Fruit fly (Drosophila melanogaster) whole organism, embryonic: ENCODE data around the gene Rpn12.

ENCODE experiments used
- Ada2b ChIP-seq: fragments of 200-800 bp; sonication (Bioruptor generic); IDR thresholded peaks from 2 replicates; pipeline ENCODE4 v1.3.6; 2022; ENCODE audit warnings: missing biosample characterization, missing genetic modification characterization
- Antp ChIP-seq: fragments of 200-800 bp; sonication (Bioruptor generic); optimal IDR thresholded peaks from 3 replicates; lab custom pipeline; 2016; ENCODE audit warnings: missing biosample characterization, missing genetic modification characterization
- Blimp-1 ChIP-seq: fragments of 200-800 bp; sonication (Bioruptor generic); optimal IDR thresholded peaks from 3 replicates; lab custom pipeline; 2018; ENCODE audit warnings: missing biosample characterization, missing genetic modification characterization, mild to moderate bottlenecking, moderate library complexity, missing genetic modification reagents
- CG10274 ChIP-seq: fragments of 200-800 bp; sonication (Bioruptor generic); optimal IDR thresholded peaks from 3 replicates; lab custom pipeline; 2017; ENCODE audit warnings: missing biosample characterization, mild to moderate bottlenecking, missing genetic modification characterization
- CG12299 ChIP-seq: fragments of 200-800 bp; sonication (Bioruptor generic); optimal IDR thresholded peaks from 2 replicates; lab custom pipeline; 2018; ENCODE audit warnings: missing biosample characterization, mild to moderate bottlenecking, missing genetic modification characterization
- CG12744 ChIP-seq: fragments of 200-800 bp; sonication (Bioruptor generic); optimal IDR thresholded peaks from 2 replicates; lab custom pipeline; 2016; ENCODE audit warnings: missing biosample characterization, missing genetic modification characterization
- CG14050 ChIP-seq: fragments of 200-800 bp; sonication (Bioruptor generic); IDR thresholded peaks from 3 replicates; pipeline ENCODE4 v1.3.6; 2022; ENCODE audit warnings: missing biosample characterization, missing genetic modification characterization
- CG16779 ChIP-seq: fragments of 200-800 bp; sonication (Bioruptor generic); IDR thresholded peaks from 2 replicates; pipeline ENCODE4 v1.3.6; 2022; ENCODE audit warnings: missing biosample characterization, missing genetic modification characterization
- CG17186 ChIP-seq: fragments of 200-800 bp; sonication (Bioruptor generic); optimal IDR thresholded peaks from 3 replicates; lab custom pipeline; 2017; ENCODE audit warnings: missing biosample characterization, missing genetic modification reagents, missing genetic modification characterization
- CG30431 ChIP-seq: fragments of 200-800 bp; sonication (Bioruptor generic); optimal IDR thresholded peaks from 2 replicates; lab custom pipeline; 2017; ENCODE audit warnings: missing biosample characterization, missing genetic modification characterization
- CG31224 ChIP-seq: fragments of 200-800 bp; sonication (Bioruptor generic); IDR thresholded peaks from 2 replicates; pipeline ENCODE4 v1.3.6; 2022; ENCODE audit warnings: missing biosample characterization, missing genetic modification characterization
- CG3838 ChIP-seq: fragments of 200-800 bp; sonication (Bioruptor generic); optimal IDR thresholded peaks from 3 replicates; lab custom pipeline; 2016; ENCODE audit warnings: missing biosample characterization, missing genetic modification characterization
- CG6254 ChIP-seq: fragments of 200-800 bp; sonication (Bioruptor generic); optimal IDR thresholded peaks from 3 replicates; lab custom pipeline; 2017; ENCODE audit warnings: mild to moderate bottlenecking, missing biosample characterization, missing genetic modification reagents, missing genetic modification characterization
- CG8290 ChIP-seq, 3 experiments: fragments of 200-800 bp; sonication (Bioruptor generic); optimal IDR thresholded peaks; 2 replicates each; lab custom pipeline; 2016 to 2019; ENCODE audit warnings: missing biosample characterization in 3 of 3, missing genetic modification characterization in 3 of 3, mild to moderate bottlenecking in 2 of 3, moderate library complexity in 1 of 3
- CG9727 ChIP-seq: fragments of 200-800 bp; sonication (Bioruptor generic); optimal IDR thresholded peaks from 3 replicates; lab custom pipeline; 2017; ENCODE audit warnings: missing biosample characterization, mild to moderate bottlenecking, missing genetic modification characterization
- CG9932 ChIP-seq: fragments of 200-800 bp; sonication (Bioruptor generic); IDR thresholded peaks from 2 replicates; pipeline ENCODE4 v1.3.6; 2022; ENCODE audit warnings: missing biosample characterization, missing genetic modification characterization
- Deaf1 ChIP-seq: fragments of 200-800 bp; optimal IDR thresholded peaks from 3 replicates; lab custom pipeline; 2019; ENCODE audit warnings: missing biosample characterization, mild to moderate bottlenecking, missing genetic modification characterization, moderate library complexity
- H2.0 ChIP-seq: fragments of 200-800 bp; sonication (Bioruptor generic); IDR thresholded peaks from 2 replicates; pipeline ENCODE4 v1.3.6; 2022; ENCODE audit warnings: missing biosample characterization, missing genetic modification characterization
- Hand ChIP-seq: fragments of 200-800 bp; sonication (Bioruptor generic); optimal IDR thresholded peaks from 2 replicates; lab custom pipeline; 2017; ENCODE audit warnings: mild to moderate bottlenecking, missing biosample characterization, missing genetic modification reagents, missing genetic modification characterization
- HmgZ ChIP-seq: fragments of 200-800 bp; sonication (Bioruptor generic); optimal IDR thresholded peaks from 2 replicates; lab custom pipeline; 2018; ENCODE audit warnings: missing biosample characterization, mild to moderate bottlenecking, missing genetic modification characterization
- Hsf ChIP-seq: fragments of 200-800 bp; sonication (Bioruptor generic); optimal IDR thresholded peaks from 3 replicates; lab custom pipeline; 2016; ENCODE audit warnings: missing biosample characterization, missing genetic modification characterization
- Med ChIP-seq: fragments of 200-800 bp; sonication (Bioruptor generic); peaks from one replicate; lab custom pipeline; 2016; ENCODE audit warnings: missing biosample characterization, missing genetic modification characterization, mild to moderate bottlenecking, inconsistent platforms, moderate library complexity
- NC2α ChIP-seq: fragments of 200-800 bp; sonication (Bioruptor generic); optimal IDR thresholded peaks from 2 replicates; lab custom pipeline; 2016; ENCODE audit warnings: missing biosample characterization, missing genetic modification characterization
- Oaz ChIP-seq: fragments of 200-800 bp; sonication (Bioruptor generic); IDR thresholded peaks from 2 replicates; pipeline ENCODE4 v1.3.6; 2022; ENCODE audit warnings: missing biosample characterization, missing genetic modification characterization
- Spps ChIP-seq: fragments of 200-800 bp; sonication (Bioruptor generic); optimal IDR thresholded peaks from 2 replicates; lab custom pipeline; 2018; ENCODE audit warnings: missing biosample characterization, mild to moderate bottlenecking, missing genetic modification characterization
- Xrp1 ChIP-seq: fragments of 200-800 bp; sonication (Bioruptor generic); IDR thresholded peaks from 2 replicates; pipeline ENCODE4 v1.3.6; 2022; ENCODE audit warnings: missing biosample characterization, missing genetic modification characterization
- az2 ChIP-seq: fragments of 200-800 bp; sonication (Bioruptor generic); optimal IDR thresholded peaks from 3 replicates; lab custom pipeline; 2016; ENCODE audit warnings: missing biosample characterization, missing genetic modification characterization
- bcd ChIP-seq: fragments of 200-800 bp; sonication (Bioruptor generic); optimal IDR thresholded peaks from 2 replicates; lab custom pipeline; 2017; ENCODE audit warnings: missing biosample characterization, mild to moderate bottlenecking, missing genetic modification characterization
- btn ChIP-seq: fragments of 200-800 bp; sonication (Bioruptor generic); optimal IDR thresholded peaks from 2 replicates; lab custom pipeline; 2016; ENCODE audit warnings: missing biosample characterization, missing genetic modification characterization
- corto ChIP-seq: fragments of 200-800 bp; sonication (Bioruptor generic); optimal IDR thresholded peaks from 2 replicates; lab custom pipeline; 2016; ENCODE audit warnings: missing biosample characterization, mild to moderate bottlenecking, missing genetic modification characterization, moderate library complexity
- croc ChIP-seq: fragments of 200-800 bp; sonication (Bioruptor generic); conservative IDR thresholded peaks from 3 replicates; pipeline ENCODE4 v1.3.6; 2022; ENCODE audit warnings: missing biosample characterization, missing genetic modification characterization
- dpn ChIP-seq, 2 experiments: fragments of 200-800 bp; sonication (Bioruptor generic); optimal IDR thresholded peaks; 3 replicates each; lab custom pipeline; 2016; ENCODE audit warnings: missing biosample characterization in 2 of 2, missing genetic modification characterization in 2 of 2
- en ChIP-seq: fragments of 200-800 bp; sonication (Bioruptor generic); optimal IDR thresholded peaks from 2 replicates; lab custom pipeline; 2016; ENCODE audit warnings: missing biosample characterization, missing genetic modification characterization
- ftz-f1 ChIP-seq: fragments of 200-800 bp; sonication (Bioruptor generic); optimal IDR thresholded peaks from 2 replicates; lab custom pipeline; 2016; ENCODE audit warnings: missing biosample characterization, missing genetic modification characterization
- gro ChIP-seq: fragments of 200-800 bp; sonication (Bioruptor generic); optimal IDR thresholded peaks from 2 replicates; lab custom pipeline; 2016; ENCODE audit warnings: missing biosample characterization, missing genetic modification characterization
- lmd ChIP-seq: fragments of 200-800 bp; sonication (Bioruptor generic); IDR thresholded peaks from 2 replicates; pipeline ENCODE4 v1.3.6; 2022; ENCODE audit warnings: missing biosample characterization, missing genetic modification characterization
- oc ChIP-seq: fragments of 200-800 bp; sonication (Bioruptor generic); optimal IDR thresholded peaks from 2 replicates; lab custom pipeline; 2018; ENCODE audit warnings: missing biosample characterization, mild to moderate bottlenecking, missing genetic modification characterization, moderate library complexity
- onecut ChIP-seq: fragments of 200-800 bp; sonication (Bioruptor generic); IDR thresholded peaks from 2 replicates; pipeline ENCODE4 v1.3.6; 2022; ENCODE audit warnings: missing biosample characterization, missing genetic modification characterization
- pfk ChIP-seq: fragments of 200-800 bp; sonication (Bioruptor generic); optimal IDR thresholded peaks from 2 replicates; lab custom pipeline; 2018; ENCODE audit warnings: missing biosample characterization, mild to moderate bottlenecking, missing genetic modification characterization, moderate library complexity
- pho ChIP-seq: fragments of 200-800 bp; sonication (Bioruptor generic); optimal IDR thresholded peaks from 2 replicates; lab custom pipeline; 2016; ENCODE audit warnings: missing biosample characterization, missing genetic modification characterization
- repo ChIP-seq: fragments of 200-800 bp; sonication (Bioruptor generic); optimal IDR thresholded peaks from 2 replicates; lab custom pipeline; 2016; ENCODE audit warnings: missing biosample characterization, missing genetic modification characterization
- rib ChIP-seq: fragments of 200-800 bp; sonication (Bioruptor generic); IDR thresholded peaks from 2 replicates; pipeline ENCODE4 v1.3.6; 2022; ENCODE audit warnings: missing biosample characterization, missing genetic modification characterization
- run ChIP-seq: fragments of 200-800 bp; sonication (Bioruptor generic); optimal IDR thresholded peaks from 3 replicates; lab custom pipeline; 2018; ENCODE audit warnings: missing biosample characterization, mild to moderate bottlenecking, missing genetic modification characterization
- sens ChIP-seq: fragments of 200-800 bp; sonication (Bioruptor generic); peaks from one replicate; lab custom pipeline; 2016; ENCODE audit warnings: missing biosample characterization, missing genetic modification characterization
- seq ChIP-seq: fragments of 200-800 bp; sonication (Bioruptor generic); IDR thresholded peaks from 2 replicates; pipeline ENCODE4 v1.3.6; 2022; ENCODE audit warnings: missing biosample characterization, missing genetic modification characterization
- sisA ChIP-seq: fragments of 200-800 bp; sonication (Bioruptor generic); IDR thresholded peaks from 2 replicates; pipeline ENCODE4 v1.3.6; 2022; ENCODE audit warnings: missing biosample characterization, missing genetic modification characterization
- slou ChIP-seq: fragments of 200-800 bp; sonication (Bioruptor generic); optimal IDR thresholded peaks from 3 replicates; lab custom pipeline; 2016; ENCODE audit warnings: missing biosample characterization, missing genetic modification characterization
- trem ChIP-seq: fragments of 200-800 bp; optimal IDR thresholded peaks from 3 replicates; lab custom pipeline; 2019; ENCODE audit warnings: missing biosample characterization, mild to moderate bottlenecking, missing genetic modification characterization, moderate library complexity
- twi ChIP-seq: fragments of 200-800 bp; optimal IDR thresholded peaks from 2 replicates; lab custom pipeline; 2019; ENCODE audit warnings: missing biosample characterization, mild to moderate bottlenecking, missing genetic modification characterization, moderate library complexity
- vnd ChIP-seq: fragments of 200-800 bp; sonication (Bioruptor generic); IDR thresholded peaks from 3 replicates; pipeline ENCODE4 v1.3.6; 2022; ENCODE audit warnings: missing biosample characterization, missing genetic modification characterization; ENCODE audit not compliant: partially characterized antibody
- wdn ChIP-seq: fragments of 200-800 bp; sonication (Bioruptor generic); IDR thresholded peaks from 2 replicates; pipeline ENCODE4 v1.3.6; 2022; ENCODE audit warnings: missing biosample characterization, missing genetic modification characterization
- zfh1 ChIP-seq: fragments of 200-800 bp; sonication (Bioruptor generic); IDR thresholded peaks from 3 replicates; pipeline ENCODE4 v1.3.6; 2022; ENCODE audit warnings: missing biosample characterization, missing genetic modification characterization

Rpn12 gene

dm6 chr3L:16574307-16574946 lies 8.4 kb upstream of the Rpn12 start, which contains the start of gene mbf1 (continued):
- no peak for TF ChIP-seq zfh1
- no peak for TF ChIP-seq btn
- TF ChIP-seq seq (GFP tag; lab: Robert Waterston, UW) = no peak
- peak; percentile 65 for TF ChIP-seq CG17186 (GFP tag; lab: Kevin White, UChicago)
- TF ChIP-seq CG9932 (GFP tag; lab: Robert Waterston, UW) = peak; percentile 41; the same call in 1 of the 2 replicates
- no peak for TF ChIP-seq Blimp-1 (GFP tag; lab: Kevin White, UChicago)
- no peak for TF ChIP-seq pfk (GFP tag; lab: Kevin White, UChicago)
- peak; percentile 48 for TF ChIP-seq gro (GFP tag; lab: Kevin White, UChicago)
- TF ChIP-seq Deaf1 (tag; lab: Kevin White, UChicago) = peak; percentile 10
- TF ChIP-seq oc (tag; lab: Kevin White, UChicago) = peak; percentile 48
- TF ChIP-seq pho = peak; percentile 37
- TF ChIP-seq Ada2b (GFP tag; lab: Robert Waterston, UW) = no peak
- TF ChIP-seq CG6254 = no peak
- TF ChIP-seq CG8290 (GFP tag; optimal IDR thresholded peaks at IDR 0.05; lab: Kevin White, UChicago) = no peak
- peak; percentile 7 to 39 for TF ChIP-seq CG8290 (tag; optimal IDR thresholded peaks at IDR 0.05; lab: Kevin White, UChicago)
- TF ChIP-seq Spps (tag; lab: Kevin White, UChicago) = no peak
- no peak for TF ChIP-seq twi (tag; lab: Kevin White, UChicago)
- no peak for TF ChIP-seq CG9727 (GFP tag; lab: Kevin White, UChicago)
- TF ChIP-seq lmd (GFP tag; lab: Robert Waterston, UW) = no peak
- no peak for TF ChIP-seq CG16779 (GFP tag; lab: Robert Waterston, UW)
- TF ChIP-seq CG3838 (GFP tag; lab: Kevin White, UChicago) = no peak
- peak in 1 of 2 experiments; percentile 4 for TF ChIP-seq dpn (GFP tag; optimal IDR thresholded peaks at IDR 0.05; lab: Kevin White, UChicago)
- peak; percentile 53 for TF ChIP-seq HmgZ (tag; lab: Kevin White, UChicago)
- TF ChIP-seq wdn (GFP tag; lab: Robert Waterston, UW) = no peak
- TF ChIP-seq CG31224 = no peak
- TF ChIP-seq Xrp1 (GFP tag; lab: Robert Waterston, UW) = no peak
- TF ChIP-seq CG30431 (GFP tag; lab: Kevin White, UChicago) = no peak
- TF ChIP-seq NC2α (GFP tag; lab: Kevin White, UChicago) = no peak
- peak; percentile 84 for TF ChIP-seq Med (GFP tag; lab: Kevin White, UChicago)
- no peak for TF ChIP-seq CG12744 (GFP tag; lab: Kevin White, UChicago)
- TF ChIP-seq croc (GFP tag; lab: Robert Waterston, UW) = no peak
- no peak for TF ChIP-seq sisA (GFP tag; lab: Robert Waterston, UW)
- TF ChIP-seq H2.0 (GFP tag; lab: Robert Waterston, UW) = no peak
- TF ChIP-seq ftz-f1 (GFP tag; lab: Kevin White, UChicago) = no peak
- TF ChIP-seq slou = no peak
- no peak for TF ChIP-seq vnd
- TF ChIP-seq run (tag; lab: Kevin White, UChicago) = no peak
- TF ChIP-seq Oaz (GFP tag; lab: Robert Waterston, UW) = no peak
- no peak for TF ChIP-seq az2 (GFP tag; lab: Kevin White, UChicago)
- TF ChIP-seq repo = no peak
- TF ChIP-seq Antp (GFP tag; lab: Kevin White, UChicago) = no peak
- TF ChIP-seq rib = no peak
- no peak for TF ChIP-seq CG14050 (GFP tag; lab: Robert Waterston, UW)
- no peak for TF ChIP-seq en
- peak; percentile 43 for TF ChIP-seq Hsf
- peak; percentile 29 for TF ChIP-seq bcd
- no peak for TF ChIP-seq corto (GFP tag; lab: Kevin White, UChicago)
- TF ChIP-seq CG10274 (GFP tag; lab: Kevin White, UChicago) = no peak
- peak; percentile 84 for TF ChIP-seq trem (tag; lab: Kevin White, UChicago)
- no peak for TF ChIP-seq onecut (GFP tag; lab: Robert Waterston, UW)
- no peak for TF ChIP-seq Hand (GFP tag; lab: Kevin White, UChicago)
- TF ChIP-seq CG12299 (tag; lab: Kevin White, UChicago) = no peak
- TF ChIP-seq sens (GFP tag; lab: Kevin White, UChicago) = peak; percentile 89
